Worm (Caenorhabditis elegans): Measurements from ENCODE around the gene rpn-6.1.

ce11 chrIII:6969090-6969489, 7.3 kb upstream of the rpn-6.1 start, which contains the start of gene F31E3.12:
- no peak for TF ChIP-seq nhr-11 (tag; optimal IDR thresholded peaks at IDR 0.05)
- TF ChIP-seq lin-15B (tag; optimal IDR thresholded peaks at IDR 0.05) = no peak
- TF ChIP-seq nhr-23 (tag; optimal IDR thresholded peaks at IDR 0.05) = no peak
- no peak for TF ChIP-seq fos-1 (tag; optimal IDR thresholded peaks at IDR 0.05)
- TF ChIP-seq ceh-82 (tag; optimal IDR thresholded peaks at IDR 0.05) = no peak
- no peak for TF ChIP-seq ama-1 (optimal IDR thresholded peaks at IDR 0.05)
- TF ChIP-seq egl-27 (tag; optimal IDR thresholded peaks at IDR 0.05) = no peak
- no peak for TF ChIP-seq jun-1 (tag; optimal IDR thresholded peaks at IDR 0.05)
- TF ChIP-seq nhr-76 (tag; optimal IDR thresholded peaks at IDR 0.05) = no peak
